Fruit fly (Drosophila melanogaster): ENCODE results near the gene CG32264.

Gene CG32264

dm6 chr3L:3802677-3803076 is 3.6 kb downstream of the CG32264 start (continued):
- TF ChIP-seq lola (GFP tag; optimal IDR thresholded peaks at IDR 0.05) (no peak), CrebB (tag; optimal IDR thresholded peaks at IDR 0.05) (peak; percentile 84), nom (GFP tag; optimal IDR thresholded peaks at IDR 0.05) (no peak), jing (GFP tag; optimal IDR thresholded peaks at IDR 0.05) (peak; percentile 33), CG12071 (GFP tag; optimal IDR thresholded peaks at IDR 0.05) (peak; percentile 11), emc (GFP tag; optimal IDR thresholded peaks at IDR 0.05) (peak; percentile 40), CG9932 (GFP tag; IDR thresholded peaks at IDR 0.05) (peak; percentile 84), CG3838 (GFP tag; optimal IDR thresholded peaks at IDR 0.05) (peak; percentile 4), corto (GFP tag; optimal IDR thresholded peaks at IDR 0.05) (no peak), CG2129 (GFP tag; IDR thresholded peaks at IDR 0.05; ENCODE audit: partially characterized antibody) (no peak), Dek (tag; optimal IDR thresholded peaks at IDR 0.05) (peak; percentile 79), CG7839 (tag; optimal IDR thresholded peaks at IDR 0.05) (peak; percentile 77), bigmax (GFP tag; optimal IDR thresholded peaks at IDR 0.05) (no peak), lilli (GFP tag; optimal IDR thresholded peaks at IDR 0.05) (peak; percentile 90), CG12104 (GFP tag; optimal IDR thresholded peaks at IDR 0.05) (peak; percentile 32), pho (GFP tag; optimal IDR thresholded peaks at IDR 0.05) (peak; percentile 74), dmrt11E (tag; optimal IDR thresholded peaks at IDR 0.05) (peak; percentile 31), CG11456 (GFP tag; IDR thresholded peaks at IDR 0.05) (peak; percentile 89), rib (GFP tag; IDR thresholded peaks at IDR 0.05) (peak; percentile 71; the same call in 1 of the 2 replicates), CG4820 (GFP tag; optimal IDR thresholded peaks at IDR 0.05) (peak; percentile 37), Awh (GFP tag; IDR thresholded peaks at IDR 0.05) (peak; percentile 59; the same call in 1 of the 2 replicates), CG10654 (GFP tag; optimal IDR thresholded peaks at IDR 0.05) (peak; percentile 38), CG2116 (GFP tag; optimal IDR thresholded peaks at IDR 0.05) (peak; percentile 3), Blimp-1 (GFP tag; optimal IDR thresholded peaks at IDR 0.05) (peak; percentile 26), Jarid2 (GFP tag; optimal IDR thresholded peaks at IDR 0.05) (peak; percentile 26), Sox102F (GFP tag; optimal IDR thresholded peaks at IDR 0.05) (peak; percentile 74), Sin3A (optimal IDR thresholded peaks at IDR 0.05) (no peak), CoRest (tag; optimal IDR thresholded peaks at IDR 0.05) (peak; percentile 71), Scr (GFP tag; IDR thresholded peaks at IDR 0.05; ENCODE audit: partially characterized antibody) (no peak), dati (GFP tag; IDR thresholded peaks at IDR 0.05) (0 out of 2 replicates have a peak, but pooled peaks have one; percentile 8), MTF-1 (GFP tag; optimal IDR thresholded peaks at IDR 0.05; ENCODE audit: borderline replicate concordance) (no peak), schlank (tag; optimal IDR thresholded peaks at IDR 0.05) (peak; percentile 76), Xrp1 (GFP tag; IDR thresholded peaks at IDR 0.05) (peak; percentile 80), Mes4 (GFP tag; optimal IDR thresholded peaks at IDR 0.05) (peak; percentile 54), CG17385 (GFP tag; optimal IDR thresholded peaks at IDR 0.05) (peak; percentile 81), zfh1 (GFP tag; IDR thresholded peaks at IDR 0.05) (peak; percentile 53; the same call in 2 of the 3 replicates), ato (GFP tag; IDR thresholded peaks at IDR 0.05; ENCODE audit: partially characterized antibody) (no peak), gsb (GFP tag; IDR thresholded peaks at IDR 0.05) (0 out of 2 replicates have a peak, but pooled peaks have one; percentile 14), CG9876 (GFP tag; optimal IDR thresholded peaks at IDR 0.05) (peak; percentile 51), Dad (GFP tag; optimal IDR thresholded peaks at IDR 0.05) (peak; percentile 49), CG11085 (GFP tag; IDR thresholded peaks at IDR 0.05) (peak; percentile 73), slbo (GFP tag; IDR thresholded peaks at IDR 0.05) (peak; percentile 92), ssp (GFP tag; IDR thresholded peaks at IDR 0.05) (peak; percentile 33; the same call in 1 of the 2 replicates), hbn (GFP tag; IDR thresholded peaks at IDR 0.05; ENCODE audit: partially characterized antibody) (no peak), pita (GFP tag; optimal IDR thresholded peaks at IDR 0.05) (no peak), CG6654 (GFP tag; optimal IDR thresholded peaks at IDR 0.05) (no peak), CG17359 (tag; optimal IDR thresholded peaks at IDR 0.05) (peak; percentile 66), CG33557 (GFP tag; optimal IDR thresholded peaks at IDR 0.05) (no peak), CG9727 (GFP tag; optimal IDR thresholded peaks at IDR 0.05) (peak; percentile 79), pros (GFP tag; optimal IDR thresholded peaks at IDR 0.05) (no peak)
